Worm (Caenorhabditis elegans): ENCODE measurements around the gene hal-2.

DNA sequence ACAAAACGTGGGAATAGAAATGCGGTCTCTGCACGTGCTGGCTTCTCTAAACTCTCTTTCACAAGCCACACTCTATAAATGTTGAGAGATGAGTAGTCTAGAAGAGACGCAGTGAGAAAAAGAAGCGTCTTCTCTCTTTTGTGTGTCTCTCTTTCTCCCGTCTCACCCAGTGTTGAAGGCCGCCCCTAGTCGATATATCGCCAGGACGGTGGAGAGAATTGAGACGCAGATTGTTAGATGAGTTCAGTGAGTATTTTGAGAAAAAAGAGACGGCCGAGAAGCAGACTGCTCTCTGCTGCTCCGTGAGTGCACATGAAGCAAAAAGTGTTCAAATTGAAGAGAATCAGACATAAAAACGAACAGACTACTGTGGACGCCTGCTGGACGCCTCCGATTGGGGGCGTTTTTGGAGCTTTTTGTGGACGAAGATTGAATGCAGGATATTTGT lies 7.8 kb upstream of the hal-2 start:
- TF ChIP-seq aly-2 (tag; optimal IDR thresholded peaks at IDR 0.05) (no peak), dve-1 (tag; optimal IDR thresholded peaks at IDR 0.05; ENCODE audit: insufficient read depth) (peak; percentile 96), tra-1 (GFP tag; IDR thresholded peaks at IDR 0.05) (peak; percentile 84), daf-12 (tag; optimal IDR thresholded peaks at IDR 0.05) (no peak), ceh-28 (tag; optimal IDR thresholded peaks at IDR 0.05) (peak; percentile 74), snpc-4 (tag; optimal IDR thresholded peaks at IDR 0.05) (no peak), zfp-3 (GFP tag; conservative IDR thresholded peaks at IDR 0.05) (no peak), vab-7 (GFP tag; IDR thresholded peaks at IDR 0.05) (0 out of 2 replicates have a peak, but pooled peaks have one; percentile 41), dpl-1 (GFP tag; optimal IDR thresholded peaks at IDR 0.05) (peak; percentile 62), ZK546.5 (tag; optimal IDR thresholded peaks at IDR 0.05) (no peak), ceh-82 (tag; optimal IDR thresholded peaks at IDR 0.05) (no peak), ztf-11 (tag; optimal IDR thresholded peaks at IDR 0.05) (no peak)
